Fruit fly (Drosophila melanogaster) whole organism, prepupa: ENCODE data around the gene CG13239.

ENCODE experiments used
- Blimp-1 ChIP-seq: fragments of 200-800 bp; sonication (Bioruptor generic); optimal IDR thresholded peaks from 3 replicates; lab custom pipeline; 2017; ENCODE audit warnings: missing biosample characterization, missing genetic modification characterization, mild to moderate bottlenecking, moderate library complexity, missing genetic modification reagents
- CG10631 ChIP-seq: fragments of 200-800 bp; sonication (Bioruptor generic); optimal IDR thresholded peaks from 2 replicates; lab custom pipeline; 2016; ENCODE audit warnings: missing biosample characterization, missing genetic modification characterization
- CG10669 ChIP-seq: fragments of 200-800 bp; sonication (Bioruptor generic); optimal IDR thresholded peaks from 3 replicates; lab custom pipeline; 2018; ENCODE audit warnings: missing biosample characterization, mild to moderate bottlenecking, missing genetic modification characterization, moderate library complexity
- CG11294 ChIP-seq: fragments of 200-800 bp; sonication (Bioruptor generic); IDR thresholded peaks from 2 replicates; pipeline ENCODE4 v1.3.6; 2022; ENCODE audit warnings: missing biosample characterization, missing genetic modification characterization
- CG11902 ChIP-seq: fragments of 200-800 bp; sonication (Bioruptor generic); optimal IDR thresholded peaks from 3 replicates; lab custom pipeline; 2016; ENCODE audit warnings: missing biosample characterization, missing genetic modification characterization
- CG15336 ChIP-seq: fragments of 200-800 bp; sonication (Bioruptor generic); IDR thresholded peaks from 2 replicates; pipeline ENCODE4 v1.3.6; 2022; ENCODE audit warnings: missing biosample characterization, missing genetic modification characterization
- CG1621 ChIP-seq: fragments of 200-800 bp; sonication (Bioruptor generic); optimal IDR thresholded peaks from 3 replicates; lab custom pipeline; 2018; ENCODE audit warnings: missing biosample characterization, mild to moderate bottlenecking, missing genetic modification characterization
- CG16779 ChIP-seq: fragments of 200-800 bp; sonication (Bioruptor generic); optimal IDR thresholded peaks from 3 replicates; lab custom pipeline; 2017; ENCODE audit warnings: missing biosample characterization, mild to moderate bottlenecking, missing genetic modification characterization
- CG3032 ChIP-seq: fragments of 200-800 bp; optimal IDR thresholded peaks from 2 replicates; lab custom pipeline; 2019; ENCODE audit warnings: missing biosample characterization, mild to moderate bottlenecking, missing genetic modification characterization, moderate library complexity
- CG31627 ChIP-seq: fragments of 200-800 bp; sonication (Bioruptor generic); optimal IDR thresholded peaks from 3 replicates; lab custom pipeline; 2016; ENCODE audit warnings: missing biosample characterization, missing genetic modification characterization
- CG32006 ChIP-seq: fragments of 200-800 bp; sonication (Bioruptor generic); optimal IDR thresholded peaks from 3 replicates; lab custom pipeline; 2017; ENCODE audit warnings: missing biosample characterization, mild to moderate bottlenecking, missing genetic modification characterization
- CG34406 ChIP-seq: fragments of 200-800 bp; sonication (Bioruptor generic); optimal IDR thresholded peaks from 3 replicates; lab custom pipeline; 2016; ENCODE audit warnings: missing biosample characterization, missing genetic modification characterization
- CG3919 ChIP-seq: fragments of 200-800 bp; sonication (Bioruptor generic); optimal IDR thresholded peaks from 3 replicates; lab custom pipeline; 2016; ENCODE audit warnings: missing biosample characterization, missing genetic modification characterization
- CG4318 ChIP-seq: fragments of 200-800 bp; sonication (Bioruptor generic); optimal IDR thresholded peaks from 3 replicates; lab custom pipeline; 2017; ENCODE audit warnings: missing biosample characterization, mild to moderate bottlenecking, missing genetic modification characterization
- CG6163 ChIP-seq: fragments of 200-800 bp; sonication (Bioruptor generic); IDR thresholded peaks from 3 replicates; pipeline ENCODE4 v1.3.6; 2022; ENCODE audit warnings: missing biosample characterization, missing genetic modification characterization
- CG6276 ChIP-seq: fragments of 200-800 bp; sonication (Bioruptor generic); optimal IDR thresholded peaks from 2 replicates; lab custom pipeline; 2017; ENCODE audit warnings: missing biosample characterization, mild to moderate bottlenecking, missing genetic modification characterization
- CG6792 ChIP-seq: fragments of 200-800 bp; sonication (Bioruptor generic); optimal IDR thresholded peaks from 3 replicates; lab custom pipeline; 2016; ENCODE audit warnings: missing biosample characterization, missing genetic modification characterization
- CG6808 ChIP-seq: fragments of 200-800 bp; sonication (Bioruptor generic); optimal IDR thresholded peaks from 3 replicates; lab custom pipeline; 2017; ENCODE audit warnings: missing biosample characterization, missing genetic modification characterization, mild to moderate bottlenecking, moderate library complexity, missing genetic modification reagents
- CG7368 ChIP-seq: fragments of 200-800 bp; sonication (Bioruptor generic); optimal IDR thresholded peaks from 3 replicates; lab custom pipeline; 2016; ENCODE audit warnings: missing biosample characterization, missing genetic modification characterization
- CG8119 ChIP-seq: fragments of 200-800 bp; sonication (Bioruptor generic); IDR thresholded peaks from 3 replicates; pipeline ENCODE4 v1.3.6; 2022; ENCODE audit warnings: missing biosample characterization, missing genetic modification characterization
- CG8319 ChIP-seq: fragments of 200-800 bp; sonication (Bioruptor generic); optimal IDR thresholded peaks from 3 replicates; lab custom pipeline; 2016; ENCODE audit warnings: missing biosample characterization, missing genetic modification characterization
- CG9139 ChIP-seq: fragments of 200-800 bp; sonication (Bioruptor generic); optimal IDR thresholded peaks from 3 replicates; lab custom pipeline; 2017; ENCODE audit warnings: missing biosample characterization, mild to moderate bottlenecking, missing genetic modification characterization
- Eip78C ChIP-seq: fragments of 200-800 bp; sonication (Bioruptor generic); peaks from one replicate; lab custom pipeline; 2016; ENCODE audit warnings: missing biosample characterization, missing genetic modification characterization
- Eip93F ChIP-seq: fragments of 200-800 bp; sonication (Bioruptor generic); optimal IDR thresholded peaks from 2 replicates; lab custom pipeline; 2016; ENCODE audit warnings: missing biosample characterization, mild to moderate bottlenecking, missing genetic modification characterization
- Ets21C ChIP-seq: fragments of 200-800 bp; sonication (Bioruptor generic); optimal IDR thresholded peaks from 3 replicates; lab custom pipeline; 2016; ENCODE audit warnings: missing biosample characterization, missing genetic modification characterization
- Ets96B ChIP-seq: fragments of 200-800 bp; optimal IDR thresholded peaks from 2 replicates; lab custom pipeline; 2019; ENCODE audit warnings: missing biosample characterization, mild to moderate bottlenecking, missing genetic modification characterization, moderate library complexity
- Gug ChIP-seq: fragments of 200-800 bp; sonication (Bioruptor generic); IDR thresholded peaks from 2 replicates; pipeline ENCODE4 v1.3.6; 2022; ENCODE audit warnings: missing biosample characterization, missing genetic modification characterization
- Hr38 ChIP-seq: sonication (Bioruptor generic); optimal IDR thresholded peaks from 2 replicates; lab custom pipeline; 2016; ENCODE audit warnings: missing biosample characterization, missing genetic modification characterization
- Hr39 ChIP-seq: fragments of 200-800 bp; sonication (Bioruptor generic); optimal IDR thresholded peaks from 2 replicates; lab custom pipeline; 2016; ENCODE audit warnings: missing biosample characterization, missing genetic modification characterization
- Hr4 ChIP-seq: fragments of 200-800 bp; sonication (Bioruptor generic); optimal IDR thresholded peaks from 3 replicates; lab custom pipeline; 2016; ENCODE audit warnings: missing biosample characterization, missing genetic modification characterization
- Lpt ChIP-seq: fragments of 200-800 bp; sonication (Bioruptor generic); optimal IDR thresholded peaks from 3 replicates; lab custom pipeline; 2016; ENCODE audit warnings: missing biosample characterization, missing genetic modification characterization
- OdsH ChIP-seq: fragments of 200-800 bp; sonication (Bioruptor generic); optimal IDR thresholded peaks from 3 replicates; lab custom pipeline; 2016; ENCODE audit warnings: missing biosample characterization, missing genetic modification characterization
- Smox ChIP-seq: fragments of 200-800 bp; sonication (Bioruptor generic); optimal IDR thresholded peaks from 3 replicates; lab custom pipeline; 2016; ENCODE audit warnings: missing biosample characterization, missing genetic modification characterization
- Sox14 ChIP-seq: fragments of 200-800 bp; sonication (Bioruptor generic); optimal IDR thresholded peaks from 3 replicates; lab custom pipeline; 2016; ENCODE audit warnings: missing biosample characterization, missing genetic modification characterization
- Sox15 ChIP-seq: fragments of 200-800 bp; sonication (Bioruptor generic); optimal IDR thresholded peaks from 3 replicates; lab custom pipeline; 2016; ENCODE audit warnings: missing biosample characterization, missing genetic modification characterization
- achi ChIP-seq: fragments of 200-800 bp; sonication (Bioruptor generic); optimal IDR thresholded peaks from 3 replicates; lab custom pipeline; 2016; ENCODE audit warnings: missing biosample characterization, missing genetic modification characterization
- acj6 ChIP-seq: fragments of 200-800 bp; sonication (Bioruptor generic); optimal IDR thresholded peaks from 3 replicates; lab custom pipeline; 2016; ENCODE audit warnings: missing biosample characterization, missing genetic modification characterization
- cyc ChIP-seq: fragments of 200-800 bp; sonication (Bioruptor generic); optimal IDR thresholded peaks from 3 replicates; lab custom pipeline; 2016; ENCODE audit warnings: missing biosample characterization, missing genetic modification characterization
- dsx ChIP-seq: fragments of 200-800 bp; optimal IDR thresholded peaks from 3 replicates; lab custom pipeline; 2019; ENCODE audit warnings: missing biosample characterization, mild to moderate bottlenecking, missing genetic modification characterization, moderate library complexity; ENCODE audit not compliant: poor library complexity, severe bottlenecking
- eg ChIP-seq: fragments of 200-800 bp; sonication (Bioruptor generic); IDR thresholded peaks from 3 replicates; pipeline ENCODE4 v1.3.6; 2022; ENCODE audit warnings: missing biosample characterization, missing genetic modification characterization
- esn ChIP-seq: fragments of 200-800 bp; sonication (Bioruptor generic); optimal IDR thresholded peaks from 2 replicates; lab custom pipeline; 2016; ENCODE audit warnings: missing biosample characterization, mild to moderate bottlenecking, missing genetic modification characterization, moderate library complexity
- fd59A ChIP-seq: fragments of 200-800 bp; sonication (Bioruptor generic); optimal IDR thresholded peaks from 2 replicates; lab custom pipeline; 2017; ENCODE audit warnings: missing biosample characterization, mild to moderate bottlenecking, missing genetic modification characterization, missing genetic modification reagents
- fd85E ChIP-seq: fragments of 200-800 bp; sonication (Bioruptor generic); optimal IDR thresholded peaks from 3 replicates; lab custom pipeline; 2016; ENCODE audit warnings: missing biosample characterization, missing genetic modification characterization
- fkh ChIP-seq: fragments of 200-800 bp; sonication (Bioruptor generic); optimal IDR thresholded peaks from 3 replicates; lab custom pipeline; 2017; ENCODE audit warnings: missing biosample characterization, mild to moderate bottlenecking, missing genetic modification characterization, moderate library complexity
- lz ChIP-seq: fragments of 200-800 bp; sonication (Bioruptor generic); optimal IDR thresholded peaks from 3 replicates; lab custom pipeline; 2016; ENCODE audit warnings: missing biosample characterization, missing genetic modification characterization
- pdm3 ChIP-seq: fragments of 200-800 bp; sonication (Bioruptor generic); optimal IDR thresholded peaks from 3 replicates; lab custom pipeline; 2016; ENCODE audit warnings: missing biosample characterization, missing genetic modification characterization
- salr ChIP-seq, 2 experiments: fragments of 200-800 bp; sonication (Bioruptor generic); optimal IDR thresholded peaks; 3 replicates each; lab custom pipeline; 2016 to 2018; ENCODE audit warnings: missing biosample characterization in 2 of 2, missing genetic modification characterization in 2 of 2, mild to moderate bottlenecking in 1 of 2
- spab ChIP-seq: fragments of 200-800 bp; sonication (Bioruptor generic); optimal IDR thresholded peaks from 2 replicates; lab custom pipeline; 2017; ENCODE audit warnings: missing biosample characterization, mild to moderate bottlenecking, missing genetic modification characterization, missing genetic modification reagents
- ss ChIP-seq, 2 experiments: fragments of 200-800 bp; sonication (Bioruptor generic); optimal IDR thresholded peaks; 2 replicates in 1 of 2; 3 replicates in 1 of 2; lab custom pipeline; 2017 to 2018; ENCODE audit warnings: mild to moderate bottlenecking in 2 of 2, missing biosample characterization in 2 of 2, missing genetic modification characterization in 2 of 2, moderate library complexity in 1 of 2
- svp ChIP-seq: fragments of 200-800 bp; sonication (Bioruptor generic); peaks from one replicate; lab custom pipeline; 2016; ENCODE audit warnings: missing biosample characterization, missing genetic modification characterization
- topi ChIP-seq: fragments of 200-800 bp; sonication (Bioruptor generic); optimal IDR thresholded peaks from 3 replicates; lab custom pipeline; 2016; ENCODE audit warnings: missing biosample characterization, missing genetic modification characterization
- vri ChIP-seq: fragments of 200-800 bp; sonication (Bioruptor generic); optimal IDR thresholded peaks from 3 replicates; lab custom pipeline; 2016; ENCODE audit warnings: missing biosample characterization, mild to moderate bottlenecking, missing genetic modification characterization

Gene CG13239

DNA sequence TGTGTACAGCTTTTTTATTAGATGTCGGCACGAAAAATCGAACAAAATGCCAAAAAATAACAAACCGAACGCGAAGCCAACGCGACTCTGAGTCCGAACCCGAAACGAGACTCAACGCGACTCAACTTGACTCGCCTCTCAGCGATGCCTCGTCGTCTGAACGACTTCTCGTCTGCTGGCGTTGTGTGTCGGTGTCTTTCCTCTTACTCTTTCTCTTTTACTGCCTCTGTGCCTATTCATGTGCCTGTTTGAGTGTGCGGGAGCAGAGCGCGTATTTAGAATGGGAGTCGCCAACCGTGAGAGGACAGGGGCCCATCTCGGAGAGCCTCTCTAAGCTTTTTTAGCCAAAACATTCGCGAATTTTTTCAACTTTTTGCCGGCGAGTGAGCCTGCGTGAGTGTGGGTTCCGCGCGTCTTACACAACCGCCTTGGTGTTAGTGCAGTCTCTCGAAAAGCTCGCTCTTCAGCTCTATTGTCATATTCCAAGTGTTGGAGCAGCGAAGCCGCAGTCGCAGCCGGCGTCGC, 35.9 kb upstream of the CG13239 start:
- TF ChIP-seq CG15336 (GFP tag; lab: Robert Waterston, UW) (peak; percentile 68), Eip93F (GFP tag; lab: Kevin White, UChicago) (no peak), cyc (GFP tag; lab: Kevin White, UChicago) (no peak), dsx (GFP tag; lab: Kevin White, UChicago) (peak; percentile 53), CG8119 (GFP tag; lab: Robert Waterston, UW) (0 out of 3 replicates have a peak, but pooled peaks have one; percentile 48), CG6276 (peak; percentile 34), Hr39 (GFP tag; lab: Kevin White, UChicago) (no peak), fkh (GFP tag; lab: Kevin White, UChicago) (peak; percentile 25), CG31627 (GFP tag; lab: Kevin White, UChicago) (no peak), Lpt (GFP tag; lab: Kevin White, UChicago) (peak; percentile 72), pdm3 (GFP tag; lab: Kevin White, UChicago) (peak; percentile 12), acj6 (GFP tag; lab: Kevin White, UChicago) (no peak), CG9139 (peak; percentile 67), CG10631 (GFP tag; lab: Kevin White, UChicago) (no peak), vri (GFP tag; lab: Kevin White, UChicago) (peak; percentile 91), CG4318 (GFP tag; lab: Kevin White, UChicago) (no peak), eg (GFP tag; lab: Robert Waterston, UW) (peak; percentile 76), Eip78C (GFP tag; lab: Kevin White, UChicago) (peak; percentile 81), OdsH (GFP tag; lab: Kevin White, UChicago) (no peak), esn (GFP tag; lab: Kevin White, UChicago) (peak; percentile 21), spab (GFP tag; lab: Kevin White, UChicago) (no peak), svp (GFP tag; lab: Kevin White, UChicago) (no peak), CG1621 (tag; lab: Kevin White, UChicago) (no peak), Ets96B (peak; percentile 27), CG16779 (peak; percentile 70), CG34406 (GFP tag; lab: Kevin White, UChicago) (peak; percentile 8), ss (GFP tag; optimal IDR thresholded peaks at IDR 0.05; lab: Kevin White, UChicago) (peak; percentile 40 to 55), Smox (no peak), CG7368 (no peak), Hr38 (no peak), CG8319 (GFP tag; lab: Kevin White, UChicago) (no peak), CG3919 (peak; percentile 41), lz (GFP tag; lab: Kevin White, UChicago) (no peak), CG3032 (tag; lab: Kevin White, UChicago) (no peak), Ets21C (GFP tag; lab: Kevin White, UChicago) (no peak), Sox14 (GFP tag; lab: Kevin White, UChicago) (peak; percentile 22), fd59A (GFP tag; lab: Kevin White, UChicago) (no peak), CG11902 (GFP tag; lab: Kevin White, UChicago) (no peak), fd85E (GFP tag; lab: Kevin White, UChicago) (peak; percentile 28), CG32006 (GFP tag; lab: Kevin White, UChicago) (peak; percentile 31), topi (GFP tag; lab: Kevin White, UChicago) (no peak), CG11294 (GFP tag; lab: Robert Waterston, UW) (no peak), Gug (GFP tag; lab: Robert Waterston, UW) (no peak), achi (GFP tag; lab: Kevin White, UChicago) (peak; percentile 30), Sox15 (GFP tag; lab: Kevin White, UChicago) (no peak), salr (GFP tag; optimal IDR thresholded peaks at IDR 0.05; lab: Kevin White, UChicago) (no peak), Blimp-1 (GFP tag; lab: Kevin White, UChicago) (peak; percentile 0), CG6163 (GFP tag; lab: Robert Waterston, UW) (peak; percentile 74; the same call in 1 of the 3 replicates), Hr4 (GFP tag; lab: Kevin White, UChicago) (no peak), CG10669 (GFP tag; lab: Kevin White, UChicago) (no peak), CG6808 (GFP tag; lab: Kevin White, UChicago) (peak; percentile 22), CG6792 (GFP tag; lab: Kevin White, UChicago) (no peak)
